Worm (Caenorhabditis elegans) whole organism, young adult: ENCODE results near the gene C34C12.6.
A peak's percentile ranks its signal among the peaks of the same experiment; 100 is the strongest.

Experiments
- B0336.3 ChIP-seq: fragments of 200-800 bp; sonication (Bioruptor generic); IDR thresholded peaks from 2 replicates; pipeline ENCODE4 v1.3.6; 2022; ENCODE audit warnings: missing genetic modification characterization, missing compliant biosample characterization
- D2030.7 ChIP-seq: fragments of 200-800 bp; sonication (Bioruptor generic); IDR thresholded peaks from 2 replicates; pipeline ENCODE4 v1.3.6; 2022; ENCODE audit warnings: missing genetic modification reagents, missing genetic modification characterization, missing compliant biosample characterization
- F23B12.7 ChIP-seq: sonication (generic microtip); optimal IDR thresholded peaks from 2 replicates; lab custom pipeline; 2017; ENCODE audit warnings: missing genetic modification characterization, mild to moderate bottlenecking, missing compliant biosample characterization, antibody characterized with exemption, moderate library complexity; ENCODE audit not compliant: insufficient read depth
- F33H1.4 ChIP-seq: fragments of 200-800 bp; sonication (Bioruptor generic); IDR thresholded peaks from 2 replicates; pipeline ENCODE4 v1.3.6; 2022; ENCODE audit warnings: missing genetic modification reagents, missing genetic modification characterization, missing compliant biosample characterization
- F39B2.1 ChIP-seq: fragments of 200-800 bp; sonication (Bioruptor generic); IDR thresholded peaks from 2 replicates; pipeline ENCODE4 v1.3.6; 2022; ENCODE audit warnings: missing genetic modification reagents, missing genetic modification characterization, missing compliant biosample characterization
- K12H6.12 ChIP-seq: fragments of 200-800 bp; sonication (Bioruptor generic); optimal IDR thresholded peaks from 2 replicates; lab custom pipeline; 2018; ENCODE audit warnings: mild to moderate bottlenecking, missing genetic modification characterization, missing compliant biosample characterization
- Y56A3A.18 ChIP-seq: fragments of 200-800 bp; sonication (Bioruptor generic); IDR thresholded peaks from 2 replicates; pipeline ENCODE4 v1.3.6; 2022; ENCODE audit warnings: missing genetic modification reagents, missing genetic modification characterization, missing compliant biosample characterization
- Y67H2A.10 ChIP-seq: fragments of 200-800 bp; sonication (Bioruptor generic); conservative IDR thresholded peaks from 2 replicates; pipeline ENCODE4 v1.3.6; 2022; ENCODE audit warnings: missing genetic modification reagents, missing genetic modification characterization, missing compliant biosample characterization
- akir-1 ChIP-seq: fragments of 200-800 bp; sonication (Bioruptor generic); optimal IDR thresholded peaks from 2 replicates; lab custom pipeline; 2018; ENCODE audit warnings: mild to moderate bottlenecking, missing genetic modification characterization, moderate library complexity, missing compliant biosample characterization
- ama-1 ChIP-seq, 3 experiments: fragments of 150-350 bp in 1 of 3; sonication (generic microtip) in 2 of 3; optimal IDR thresholded peaks; 2 replicates each; lab custom pipeline; 2014 to 2018; ENCODE audit warnings: missing biosample characterization in 2 of 3, missing genetic modification characterization in 2 of 3, missing genetic modification reagents in 2 of 3
- atf-7 ChIP-seq: sonication (generic microtip); optimal IDR thresholded peaks from 2 replicates; lab custom pipeline; 2017; ENCODE audit warnings: mild to moderate bottlenecking, missing genetic modification characterization, missing compliant biosample characterization
- attf-6 ChIP-seq: fragments of 200-800 bp; sonication (Bioruptor generic); IDR thresholded peaks from 2 replicates; pipeline ENCODE4 v1.3.6; 2022; ENCODE audit warnings: missing genetic modification reagents, missing genetic modification characterization, missing compliant biosample characterization
- cebp-1 ChIP-seq, 2 experiments: fragments of 200-800 bp in 1 of 2; sonication (Bioruptor generic) in 1 of 2; sonication (generic microtip) in 1 of 2; IDR thresholded peaks in 1 of 2; optimal IDR thresholded peaks in 1 of 2; 2 replicates each; pipeline versions ENCODE4 v1.3.6 to Lab custom; 2017 to 2022; ENCODE audit warnings: missing compliant biosample characterization in 2 of 2, missing genetic modification characterization in 2 of 2, mild to moderate bottlenecking in 1 of 2, missing genetic modification reagents in 1 of 2, moderate library complexity in 1 of 2
- ceh-91 ChIP-seq: fragments of 200-800 bp; sonication (Bioruptor generic); IDR thresholded peaks from 2 replicates; pipeline ENCODE4 v1.3.6; 2022; ENCODE audit warnings: missing genetic modification reagents, missing genetic modification characterization, missing compliant biosample characterization
- dpff-1 ChIP-seq: sonication (generic microtip); optimal IDR thresholded peaks from 2 replicates; lab custom pipeline; 2017; ENCODE audit warnings: mild to moderate bottlenecking, missing genetic modification characterization, missing compliant biosample characterization
- egl-18 ChIP-seq: fragments of 200-800 bp; sonication (Bioruptor generic); IDR thresholded peaks from 2 replicates; pipeline ENCODE4 v1.3.6; 2022; ENCODE audit warnings: missing genetic modification reagents, missing genetic modification characterization, missing compliant biosample characterization
- egrh-3 ChIP-seq: fragments of 200-800 bp; sonication (Bioruptor generic); IDR thresholded peaks from 2 replicates; pipeline ENCODE4 v1.3.6; 2022; ENCODE audit warnings: missing genetic modification reagents, missing genetic modification characterization, missing compliant biosample characterization
- ekl-4 ChIP-seq: fragments of 200-800 bp; sonication (Bioruptor generic); IDR thresholded peaks from 2 replicates; pipeline ENCODE4 v1.3.6; 2022; ENCODE audit warnings: missing genetic modification reagents, missing genetic modification characterization, missing compliant biosample characterization
- hmg-1.2 ChIP-seq: fragments of 200-800 bp; sonication (Bioruptor generic); IDR thresholded peaks from 2 replicates; pipeline ENCODE4 v1.3.6; 2022; ENCODE audit warnings: missing genetic modification reagents, missing genetic modification characterization, missing compliant biosample characterization
- hrde-1 ChIP-seq: sonication (generic microtip); optimal IDR thresholded peaks from 2 replicates; lab custom pipeline; 2016; ENCODE audit warnings: missing genetic modification characterization, mild to moderate bottlenecking, missing compliant biosample characterization, moderate library complexity, missing genotype, missing genetic modification reagents, borderline replicate concordance
- lag-1 ChIP-seq: fragments of 200-800 bp; sonication (Bioruptor generic); IDR thresholded peaks from 2 replicates; pipeline ENCODE4 v1.3.6; 2022; ENCODE audit warnings: missing genetic modification reagents, missing genetic modification characterization, missing compliant biosample characterization
- let-607 ChIP-seq, 2 experiments: fragments of 200-800 bp in 1 of 2; sonication (Bioruptor generic) in 1 of 2; sonication (generic microtip) in 1 of 2; optimal IDR thresholded peaks; 2 replicates each; lab custom pipeline; 2016 to 2018; ENCODE audit warnings: mild to moderate bottlenecking in 2 of 2, missing compliant biosample characterization in 2 of 2, missing genetic modification characterization in 2 of 2, moderate library complexity in 2 of 2, missing genotype in 1 of 2
- lin-35 ChIP-seq, 3 experiments: fragments of 150-350 bp in 2 of 3; sonication (generic microtip) in 1 of 3; optimal IDR thresholded peaks; 2 replicates each; lab custom pipeline; 2014 to 2018; ENCODE audit warnings: missing biosample characterization in 3 of 3, missing genetic modification characterization in 3 of 3, missing genetic modification reagents in 3 of 3
- lin-40 ChIP-seq: sonication (generic microtip); optimal IDR thresholded peaks from 2 replicates; lab custom pipeline; 2016; ENCODE audit warnings: missing genetic modification characterization, mild to moderate bottlenecking, missing compliant biosample characterization, missing genotype, missing genetic modification reagents
- lsy-27 ChIP-seq: sonication (generic microtip); optimal IDR thresholded peaks from 2 replicates; lab custom pipeline; 2017; ENCODE audit warnings: missing genetic modification characterization, mild to moderate bottlenecking, missing compliant biosample characterization, antibody characterized with exemption, missing genotype, borderline replicate concordance; ENCODE audit not compliant: insufficient read depth
- madf-10 ChIP-seq: sonication (generic microtip); optimal IDR thresholded peaks from 2 replicates; lab custom pipeline; 2016; ENCODE audit warnings: mild to moderate bottlenecking, missing genetic modification characterization, missing compliant biosample characterization
- madf-3 ChIP-seq: fragments of 200-800 bp; sonication (Bioruptor generic); IDR thresholded peaks from 2 replicates; pipeline ENCODE4 v1.3.6; 2022; ENCODE audit warnings: missing genetic modification reagents, missing genetic modification characterization, missing compliant biosample characterization
- mes-4 ChIP-seq: sonication (generic microtip); optimal IDR thresholded peaks from 2 replicates; lab custom pipeline; 2016; ENCODE audit warnings: missing genotype, missing genetic modification characterization, missing compliant biosample characterization
- nfyb-1 ChIP-seq: fragments of 200-800 bp; sonication (Bioruptor generic); IDR thresholded peaks from 2 replicates; pipeline ENCODE4 v1.3.6; 2022; ENCODE audit warnings: missing genetic modification reagents, missing genetic modification characterization, missing compliant biosample characterization
- nhr-80 ChIP-seq: sonication (generic microtip); optimal IDR thresholded peaks from 2 replicates; lab custom pipeline; 2016; ENCODE audit warnings: missing genetic modification characterization, missing compliant biosample characterization
- nhr-90 ChIP-seq: sonication (generic microtip); optimal IDR thresholded peaks from 2 replicates; lab custom pipeline; 2016; ENCODE audit warnings: missing genotype, mild to moderate bottlenecking, missing genetic modification characterization, missing compliant biosample characterization
- repo-1 ChIP-seq: sonication (generic microtip); optimal IDR thresholded peaks from 2 replicates; lab custom pipeline; 2017; ENCODE audit warnings: mild to moderate bottlenecking, missing genetic modification characterization, missing compliant biosample characterization
- rpc-1 ChIP-seq, 2 experiments: fragments of 150-350 bp in 1 of 2; sonication (generic microtip) in 1 of 2; optimal IDR thresholded peaks; 2 replicates each; lab custom pipeline; 2014 to 2018; ENCODE audit warnings: missing biosample characterization in 1 of 2, missing genetic modification characterization in 1 of 2, missing genetic modification reagents in 1 of 2, missing genotype in 1 of 2
- sdz-38 ChIP-seq: sonication (generic microtip); optimal IDR thresholded peaks from 2 replicates; lab custom pipeline; 2016; ENCODE audit warnings: missing genotype, missing genetic modification characterization, missing compliant biosample characterization
- snpc-1.1 ChIP-seq: sonication (generic microtip); optimal IDR thresholded peaks from 2 replicates; lab custom pipeline; 2017; ENCODE audit warnings: missing genetic modification characterization, mild to moderate bottlenecking, missing compliant biosample characterization, antibody characterized with exemption, moderate library complexity, missing genotype, missing genetic modification reagents; ENCODE audit not compliant: insufficient read depth
- snpc-1.3 ChIP-seq: sonication (generic microtip); optimal IDR thresholded peaks from 2 replicates; lab custom pipeline; 2017; ENCODE audit warnings: missing genetic modification characterization, mild to moderate bottlenecking, missing compliant biosample characterization, antibody characterized with exemption, moderate library complexity, missing genotype, missing genetic modification reagents; ENCODE audit not compliant: insufficient read depth
- sptf-2 ChIP-seq: fragments of 200-800 bp; sonication (Bioruptor generic); optimal IDR thresholded peaks from 2 replicates; lab custom pipeline; 2018; ENCODE audit warnings: mild to moderate bottlenecking, missing genetic modification characterization, missing compliant biosample characterization
- tbp1 ChIP-seq: fragments of 200-800 bp; sonication (Bioruptor generic); optimal IDR thresholded peaks from 2 replicates; lab custom pipeline; 2018; ENCODE audit warnings: mild to moderate bottlenecking, missing genetic modification characterization, missing compliant biosample characterization
- tbx-9 ChIP-seq: sonication (generic microtip); optimal IDR thresholded peaks from 2 replicates; lab custom pipeline; 2016; ENCODE audit warnings: borderline replicate concordance, missing genetic modification characterization, inconsistent platforms, missing compliant biosample characterization
- tlf-1 ChIP-seq: fragments of 200-800 bp; sonication (Bioruptor generic); optimal IDR thresholded peaks from 2 replicates; lab custom pipeline; 2018; ENCODE audit warnings: mild to moderate bottlenecking, missing genetic modification characterization, missing compliant biosample characterization
- unc-62 ChIP-seq: fragments of 150-350 bp; optimal IDR thresholded peaks from 2 replicates; lab custom pipeline; 2014; ENCODE audit warnings: missing biosample characterization, missing genetic modification reagents, missing genetic modification characterization
- zfh-2 ChIP-seq: fragments of 200-800 bp; sonication (Bioruptor generic); conservative IDR thresholded peaks from 2 replicates; pipeline ENCODE4 v1.3.6; 2022; ENCODE audit warnings: missing genetic modification reagents, missing genetic modification characterization, missing compliant biosample characterization
- zim-3 ChIP-seq: sonication (generic microtip); optimal IDR thresholded peaks from 2 replicates; lab custom pipeline; 2017; ENCODE audit warnings: mild to moderate bottlenecking, missing genetic modification characterization, moderate library complexity, missing compliant biosample characterization
- ztf-18 ChIP-seq: sonication (generic microtip); optimal IDR thresholded peaks from 2 replicates; lab custom pipeline; 2016; ENCODE audit warnings: missing genotype, mild to moderate bottlenecking, missing genetic modification characterization, missing compliant biosample characterization
- ztf-3 ChIP-seq: fragments of 200-800 bp; sonication (Bioruptor generic); optimal IDR thresholded peaks from 2 replicates; lab custom pipeline; 2018; ENCODE audit warnings: mild to moderate bottlenecking, missing genetic modification characterization, missing compliant biosample characterization

Gene C34C12.6

DNA sequence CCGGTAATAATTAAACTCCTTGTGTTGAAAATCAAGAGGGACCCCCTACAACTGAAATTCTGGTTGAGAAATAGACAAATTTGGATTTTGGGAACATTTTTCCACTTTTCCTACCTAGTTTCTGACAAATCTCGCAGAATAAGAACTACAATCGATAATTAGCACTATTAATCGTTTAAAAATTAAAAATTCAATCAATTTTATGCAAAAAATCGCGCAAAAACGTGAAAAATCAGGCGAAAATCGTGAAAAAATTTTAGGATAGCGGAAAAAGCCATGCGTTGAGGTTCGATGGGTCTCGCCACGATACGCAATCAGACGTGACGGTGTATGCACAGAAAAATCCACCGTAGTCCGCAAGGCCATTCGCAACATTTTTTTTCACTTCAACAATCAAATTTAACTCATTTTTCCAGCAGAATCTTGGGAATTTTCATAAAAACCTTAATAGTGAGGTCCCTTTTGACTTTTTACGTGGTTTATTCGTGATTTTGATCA lies 22.7 kb downstream of the C34C12.6 start, which contains the start of gene lias-1:
Gene lias-1 (minus strand): TSS at position 51 of the 498 bp plus-strand sequence.
- TF ChIP-seq unc-62 (GFP tag; lab: Kevin White, UChicago): no peak
- TF ChIP-seq repo-1 (tag; lab: Kevin White, UChicago): no peak
- TF ChIP-seq atf-7: no peak
- TF ChIP-seq lin-35 (GFP tag; optimal IDR thresholded peaks at IDR 0.05; lab: Kevin White, UChicago): peak in 1 of 3 experiments; percentile 68
- TF ChIP-seq zfh-2 (GFP tag; lab: Robert Waterston, UW): no peak
- TF ChIP-seq nfyb-1 (GFP tag; lab: Robert Waterston, UW): 0 out of 2 replicates have a peak, but pooled peaks have one; percentile 27
- no peak for TF ChIP-seq lag-1 (GFP tag; lab: Robert Waterston, UW)
- peak; percentile 55; the same call in 1 of the 2 replicates for TF ChIP-seq D2030.7 (GFP tag; lab: Robert Waterston, UW)
- 0 out of 2 replicates have a peak, but pooled peaks have one; percentile 57 for TF ChIP-seq madf-3
- TF ChIP-seq sptf-2 (GFP tag; lab: Kevin White, UChicago): no peak
- peak; percentile 38 for TF ChIP-seq madf-10 (tag; lab: Kevin White, UChicago)
- no peak for TF ChIP-seq lsy-27 (tag; lab: Kevin White, UChicago)
- TF ChIP-seq zim-3 (tag; lab: Kevin White, UChicago): no peak
- TF ChIP-seq sdz-38 (tag; lab: Kevin White, UChicago): no peak
- TF ChIP-seq hmg-1.2 (GFP tag; lab: Robert Waterston, UW): peak; percentile 69
- TF ChIP-seq nhr-90: no peak
- TF ChIP-seq lin-40 (tag; lab: Kevin White, UChicago): peak; percentile 70
- peak; percentile 76 for TF ChIP-seq snpc-1.3 (tag; lab: Kevin White, UChicago)
- peak; percentile 21 for TF ChIP-seq K12H6.12 (tag; lab: Kevin White, UChicago)
- TF ChIP-seq ekl-4 (GFP tag; lab: Robert Waterston, UW): 0 out of 2 replicates have a peak, but pooled peaks have one; percentile 34
- peak; percentile 14 for TF ChIP-seq snpc-1.1 (tag; lab: Kevin White, UChicago)
- peak; percentile 21 for TF ChIP-seq ztf-18 (tag; lab: Kevin White, UChicago)
- TF ChIP-seq F39B2.1 (GFP tag; lab: Robert Waterston, UW): no peak
- TF ChIP-seq tlf-1: peak; percentile 33
- no peak for TF ChIP-seq dpff-1 (tag; lab: Kevin White, UChicago)
- peak; percentile 27 for TF ChIP-seq nhr-80 (tag; lab: Kevin White, UChicago)
- no peak for TF ChIP-seq akir-1
- TF ChIP-seq rpc-1 (optimal IDR thresholded peaks at IDR 0.05; lab: Kevin White, UChicago): no peak
- TF ChIP-seq rpc-1 (tag; optimal IDR thresholded peaks at IDR 0.05; lab: Kevin White, UChicago): no peak
- TF ChIP-seq F33H1.4: peak; percentile 97
- TF ChIP-seq ceh-91: peak; percentile 52
- no peak for TF ChIP-seq ama-1 (optimal IDR thresholded peaks at IDR 0.05; lab: Kevin White, UChicago)
- peak in 1 of 2 experiments; percentile 17 for TF ChIP-seq ama-1 (GFP tag; optimal IDR thresholded peaks at IDR 0.05; lab: Kevin White, UChicago)
- 0 out of 2 replicates have a peak, but pooled peaks have one; percentile 27 for TF ChIP-seq B0336.3
- TF ChIP-seq let-607 (tag; optimal IDR thresholded peaks at IDR 0.05; lab: Kevin White, UChicago): no peak
- TF ChIP-seq Y56A3A.18 (GFP tag; lab: Robert Waterston, UW): no peak
- peak; percentile 89 for TF ChIP-seq F23B12.7 (tag; lab: Kevin White, UChicago)
- TF ChIP-seq tbp1 (GFP tag; lab: Kevin White, UChicago): peak; percentile 56
- TF ChIP-seq mes-4 (tag; lab: Kevin White, UChicago): no peak
- no peak for TF ChIP-seq egl-18 (GFP tag; lab: Robert Waterston, UW)
- no peak for TF ChIP-seq attf-6 (GFP tag; lab: Robert Waterston, UW)
- 0 out of 2 replicates have a peak, but pooled peaks have one; percentile 31 for TF ChIP-seq cebp-1 (GFP tag; IDR thresholded peaks at IDR 0.05; lab: Robert Waterston, UW)
- peak; percentile 66 for TF ChIP-seq cebp-1 (tag; optimal IDR thresholded peaks at IDR 0.05; lab: Kevin White, UChicago)
- TF ChIP-seq hrde-1: no peak
- no peak for TF ChIP-seq tbx-9
- no peak for TF ChIP-seq egrh-3
- no peak for TF ChIP-seq Y67H2A.10
- no peak for TF ChIP-seq ztf-3 (GFP tag; lab: Kevin White, UChicago)
